Fruit fly (Drosophila melanogaster) whole organism, embryonic: Measurements from ENCODE around the gene CG10214.

ENCODE experiments used
- Ada2b ChIP-seq: fragments of 200-800 bp; sonication (Bioruptor generic); IDR thresholded peaks from 2 replicates; pipeline ENCODE4 v1.3.6; 2022; ENCODE audit warnings: missing biosample characterization, missing genetic modification characterization
- Aef1 ChIP-seq: fragments of 200-800 bp; sonication (Bioruptor generic); IDR thresholded peaks from 3 replicates; pipeline ENCODE4 v1.3.6; 2022; ENCODE audit warnings: missing biosample characterization, missing genetic modification characterization
- B-H1 ChIP-seq: fragments of 200-800 bp; sonication (Bioruptor generic); IDR thresholded peaks from 3 replicates; pipeline ENCODE4 v1.3.6; 2022; ENCODE audit warnings: missing biosample characterization, missing genetic modification characterization
- Bdp1 ChIP-seq: fragments of 200-800 bp; sonication (Bioruptor generic); optimal IDR thresholded peaks from 3 replicates; lab custom pipeline; 2016; ENCODE audit warnings: missing biosample characterization, missing genetic modification characterization
- CG10267 ChIP-seq: fragments of 200-800 bp; sonication (Bioruptor generic); optimal IDR thresholded peaks from 2 replicates; lab custom pipeline; 2018; ENCODE audit warnings: missing biosample characterization, mild to moderate bottlenecking, missing genetic modification characterization, moderate library complexity
- CG10543 ChIP-seq: fragments of 200-800 bp; sonication (Bioruptor generic); optimal IDR thresholded peaks from 3 replicates; lab custom pipeline; 2017; ENCODE audit warnings: missing biosample characterization, mild to moderate bottlenecking, missing genetic modification characterization, moderate library complexity
- CG11085 ChIP-seq: fragments of 200-800 bp; sonication (Bioruptor generic); IDR thresholded peaks from 2 replicates; pipeline ENCODE4 v1.3.6; 2022; ENCODE audit warnings: missing biosample characterization, missing genetic modification characterization
- CG11247 ChIP-seq: fragments of 200-800 bp; sonication (Bioruptor generic); IDR thresholded peaks from 2 replicates; pipeline ENCODE4 v1.3.6; 2022; ENCODE audit warnings: missing biosample characterization, missing genetic modification characterization
- CG11456 ChIP-seq: fragments of 200-800 bp; sonication (Bioruptor generic); IDR thresholded peaks from 3 replicates; pipeline ENCODE4 v1.3.6; 2022; ENCODE audit warnings: missing biosample characterization, missing genetic modification characterization
- CG12659 ChIP-seq: fragments of 200-800 bp; sonication (Bioruptor generic); optimal IDR thresholded peaks from 3 replicates; lab custom pipeline; 2017; ENCODE audit warnings: mild to moderate bottlenecking, missing biosample characterization, missing genetic modification reagents, missing genetic modification characterization
- CG12942 ChIP-seq: fragments of 200-800 bp; sonication (Bioruptor generic); optimal IDR thresholded peaks from 3 replicates; lab custom pipeline; 2016; ENCODE audit warnings: missing biosample characterization, missing genetic modification characterization
- CG13123 ChIP-seq: fragments of 200-800 bp; sonication (Bioruptor generic); optimal IDR thresholded peaks from 2 replicates; lab custom pipeline; 2016; ENCODE audit warnings: missing biosample characterization, missing genetic modification characterization
- CG14710 ChIP-seq: fragments of 200-800 bp; sonication (Bioruptor generic); optimal IDR thresholded peaks from 3 replicates; lab custom pipeline; 2019; ENCODE audit warnings: missing biosample characterization, mild to moderate bottlenecking, missing genetic modification characterization, moderate library complexity
- CG17802 ChIP-seq: fragments of 200-800 bp; sonication (Bioruptor generic); optimal IDR thresholded peaks from 2 replicates; lab custom pipeline; 2018; ENCODE audit warnings: missing biosample characterization, mild to moderate bottlenecking, missing genetic modification characterization, moderate library complexity
- CG30020 ChIP-seq: fragments of 200-800 bp; optimal IDR thresholded peaks from 2 replicates; lab custom pipeline; 2019; ENCODE audit warnings: missing biosample characterization, mild to moderate bottlenecking, missing genetic modification characterization, moderate library complexity
- CG31365 ChIP-seq: fragments of 200-800 bp; sonication (Bioruptor generic); optimal IDR thresholded peaks from 2 replicates; lab custom pipeline; 2018; ENCODE audit warnings: missing biosample characterization, mild to moderate bottlenecking, missing genetic modification characterization
- CG32772 ChIP-seq: fragments of 200-800 bp; sonication (Bioruptor generic); IDR thresholded peaks from 2 replicates; pipeline ENCODE4 v1.3.6; 2022; ENCODE audit warnings: missing biosample characterization, missing genetic modification characterization
- CG3847 ChIP-seq: fragments of 200-800 bp; sonication (Bioruptor generic); IDR thresholded peaks from 2 replicates; pipeline ENCODE4 v1.3.6; 2022; ENCODE audit warnings: missing biosample characterization, missing genetic modification characterization
- CG5180 ChIP-seq: fragments of 200-800 bp; sonication (Bioruptor generic); optimal IDR thresholded peaks from 3 replicates; lab custom pipeline; 2017; ENCODE audit warnings: missing biosample characterization, missing genetic modification characterization, mild to moderate bottlenecking, moderate library complexity, missing genetic modification reagents
- CG7928 ChIP-seq: fragments of 200-800 bp; sonication (Bioruptor generic); optimal IDR thresholded peaks from 2 replicates; lab custom pipeline; 2017; ENCODE audit warnings: missing biosample characterization, mild to moderate bottlenecking, missing genetic modification characterization
- CG8924 ChIP-seq: fragments of 200-800 bp; optimal IDR thresholded peaks from 3 replicates; lab custom pipeline; 2019; ENCODE audit warnings: missing biosample characterization, mild to moderate bottlenecking, missing genetic modification characterization, moderate library complexity
- CG8944 ChIP-seq: fragments of 200-800 bp; sonication (Bioruptor generic); optimal IDR thresholded peaks from 3 replicates; lab custom pipeline; 2016; ENCODE audit warnings: missing biosample characterization, missing genetic modification characterization
- Dip3 ChIP-seq: fragments of 200-800 bp; sonication (Bioruptor generic); optimal IDR thresholded peaks from 3 replicates; lab custom pipeline; 2016; ENCODE audit warnings: missing biosample characterization, missing genetic modification characterization
- Dp ChIP-seq: fragments of 200-800 bp; sonication (Bioruptor generic); optimal IDR thresholded peaks from 2 replicates; lab custom pipeline; 2018; ENCODE audit warnings: missing biosample characterization, mild to moderate bottlenecking, missing genetic modification characterization, moderate library complexity
- Drgx ChIP-seq: fragments of 200-800 bp; sonication (Bioruptor generic); IDR thresholded peaks from 2 replicates; pipeline ENCODE4 v1.3.6; 2022; ENCODE audit warnings: missing biosample characterization, missing genetic modification characterization
- Gsc ChIP-seq: fragments of 200-800 bp; sonication (Bioruptor generic); IDR thresholded peaks from 2 replicates; pipeline ENCODE4 v1.3.6; 2022; ENCODE audit warnings: missing biosample characterization, missing genetic modification characterization
- HHEX ChIP-seq: fragments of 200-800 bp; sonication (Bioruptor generic); optimal IDR thresholded peaks from 3 replicates; lab custom pipeline; 2017; ENCODE audit warnings: missing biosample characterization, mild to moderate bottlenecking, missing genetic modification characterization, missing genetic modification reagents
- HLH54F ChIP-seq: fragments of 200-800 bp; sonication (Bioruptor generic); optimal IDR thresholded peaks from 3 replicates; lab custom pipeline; 2016; ENCODE audit warnings: missing biosample characterization, missing genetic modification characterization
- HmgZ ChIP-seq: fragments of 200-800 bp; sonication (Bioruptor generic); optimal IDR thresholded peaks from 2 replicates; lab custom pipeline; 2018; ENCODE audit warnings: missing biosample characterization, mild to moderate bottlenecking, missing genetic modification characterization
- Hr51 ChIP-seq, 2 experiments: fragments of 200-800 bp; sonication (Bioruptor generic); optimal IDR thresholded peaks; 2 replicates in 1 of 2; 3 replicates in 1 of 2; lab custom pipeline; 2016 to 2018; ENCODE audit warnings: missing biosample characterization in 2 of 2, missing genetic modification characterization in 2 of 2, mild to moderate bottlenecking in 1 of 2, moderate library complexity in 1 of 2
- Oaz ChIP-seq: fragments of 200-800 bp; sonication (Bioruptor generic); IDR thresholded peaks from 2 replicates; pipeline ENCODE4 v1.3.6; 2022; ENCODE audit warnings: missing biosample characterization, missing genetic modification characterization
- Oli ChIP-seq: fragments of 200-800 bp; sonication (Bioruptor generic); optimal IDR thresholded peaks from 2 replicates; lab custom pipeline; 2018; ENCODE audit warnings: missing biosample characterization, mild to moderate bottlenecking, missing genetic modification characterization, moderate library complexity
- Ravus ChIP-seq: fragments of 200-800 bp; sonication (Bioruptor generic); IDR thresholded peaks from 2 replicates; pipeline ENCODE4 v1.3.6; 2022; ENCODE audit warnings: missing biosample characterization, missing genetic modification characterization
- Tbp ChIP-seq: fragments of >200 bp; optimal IDR thresholded peaks from 2 replicates; lab custom pipeline; 2018; ENCODE audit warnings: missing biosample characterization, missing genetic modification characterization
- Xbp1 ChIP-seq: fragments of 200-800 bp; sonication (Bioruptor generic); optimal IDR thresholded peaks from 3 replicates; lab custom pipeline; 2016; ENCODE audit warnings: missing biosample characterization, mild to moderate bottlenecking, missing genetic modification characterization
- ac ChIP-seq: fragments of 200-800 bp; sonication (Bioruptor generic); optimal IDR thresholded peaks from 3 replicates; lab custom pipeline; 2017; ENCODE audit warnings: missing biosample characterization, mild to moderate bottlenecking, missing genetic modification characterization
- az2 ChIP-seq: fragments of 200-800 bp; sonication (Bioruptor generic); optimal IDR thresholded peaks from 3 replicates; lab custom pipeline; 2016; ENCODE audit warnings: missing biosample characterization, missing genetic modification characterization
- corto ChIP-seq: fragments of 200-800 bp; sonication (Bioruptor generic); optimal IDR thresholded peaks from 2 replicates; lab custom pipeline; 2016; ENCODE audit warnings: missing biosample characterization, mild to moderate bottlenecking, missing genetic modification characterization, moderate library complexity
- croc ChIP-seq: fragments of 200-800 bp; sonication (Bioruptor generic); conservative IDR thresholded peaks from 3 replicates; pipeline ENCODE4 v1.3.6; 2022; ENCODE audit warnings: missing biosample characterization, missing genetic modification characterization
- dm ChIP-seq: fragments of 200-800 bp; sonication (Bioruptor generic); optimal IDR thresholded peaks from 3 replicates; lab custom pipeline; 2016; ENCODE audit warnings: missing biosample characterization, missing genetic modification characterization
- ems ChIP-seq: fragments of 200-800 bp; sonication (Bioruptor generic); optimal IDR thresholded peaks from 3 replicates; lab custom pipeline; 2016; ENCODE audit warnings: missing biosample characterization, missing genetic modification characterization
- fd3F ChIP-seq: fragments of 200-800 bp; sonication (Bioruptor generic); optimal IDR thresholded peaks from 2 replicates; lab custom pipeline; 2018; ENCODE audit warnings: missing biosample characterization, mild to moderate bottlenecking, missing genetic modification characterization, moderate library complexity
- maf-S ChIP-seq: fragments of 200-800 bp; sonication (Bioruptor generic); optimal IDR thresholded peaks from 2 replicates; lab custom pipeline; 2016; ENCODE audit warnings: missing biosample characterization, missing genetic modification characterization
- nom ChIP-seq: fragments of 200-800 bp; sonication (Bioruptor generic); optimal IDR thresholded peaks from 2 replicates; lab custom pipeline; 2017; ENCODE audit warnings: missing biosample characterization, missing genetic modification characterization, mild to moderate bottlenecking, moderate library complexity, missing genetic modification reagents
- pnt ChIP-seq: fragments of 200-800 bp; sonication (Bioruptor generic); optimal IDR thresholded peaks from 3 replicates; lab custom pipeline; 2016; ENCODE audit warnings: missing biosample characterization, missing genetic modification characterization
- sc ChIP-seq, 3 experiments: fragments of >200 bp in 2 of 3; fragments of 200-800 bp in 1 of 3; sonication (Bioruptor generic) in 1 of 3; optimal IDR thresholded peaks; 2 replicates in 2 of 3; 3 replicates in 1 of 3; lab custom pipeline; 2017; ENCODE audit warnings: mild to moderate bottlenecking in 1 of 3, missing biosample characterization in 1 of 3, missing genetic modification characterization in 1 of 3, missing genetic modification reagents in 1 of 3
- sisA ChIP-seq: fragments of 200-800 bp; sonication (Bioruptor generic); IDR thresholded peaks from 2 replicates; pipeline ENCODE4 v1.3.6; 2022; ENCODE audit warnings: missing biosample characterization, missing genetic modification characterization
- sob ChIP-seq: fragments of 200-800 bp; sonication (Bioruptor generic); IDR thresholded peaks from 2 replicates; pipeline ENCODE4 v1.3.6; 2022; ENCODE audit warnings: missing biosample characterization, missing genetic modification characterization
- tio ChIP-seq: fragments of 200-800 bp; sonication (Bioruptor generic); optimal IDR thresholded peaks from 2 replicates; lab custom pipeline; 2017; ENCODE audit warnings: missing biosample characterization, missing genetic modification characterization, inconsistent platforms
- zen2 ChIP-seq: fragments of 200-800 bp; sonication (Bioruptor generic); IDR thresholded peaks from 3 replicates; pipeline ENCODE4 v1.3.6; 2022; ENCODE audit warnings: missing biosample characterization, missing genetic modification characterization; ENCODE audit not compliant: partially characterized antibody

Gene CG10214

DNA sequence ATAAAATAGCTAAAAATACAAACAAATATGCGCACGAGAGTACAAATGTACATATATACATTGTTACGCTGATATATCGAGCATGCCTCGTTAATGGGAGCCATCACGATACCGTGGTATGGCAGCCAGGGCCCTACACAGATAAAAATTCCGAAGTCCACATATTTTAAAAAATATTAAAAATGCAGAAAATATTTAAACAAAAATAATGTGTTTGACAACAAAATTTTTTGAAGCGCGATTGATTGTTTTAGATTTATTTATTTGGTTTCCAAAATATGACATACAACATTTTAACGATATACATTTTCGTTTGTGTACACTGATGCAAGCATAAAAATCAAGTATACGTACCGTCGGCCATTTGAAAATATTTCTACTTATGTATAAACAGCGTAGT lies 40.5 kb downstream of the CG10214 start (continued):
- TF ChIP-seq HHEX = peak; percentile 67
- TF ChIP-seq zen2 (GFP tag; lab: Robert Waterston, UW) = no peak
- TF ChIP-seq CG8944 = peak; percentile 16
- no peak for TF ChIP-seq ac (GFP tag; lab: Kevin White, UChicago)
- no peak for TF ChIP-seq CG30020 (tag; lab: Kevin White, UChicago)
- no peak for TF ChIP-seq CG10543
- TF ChIP-seq fd3F (GFP tag; lab: Kevin White, UChicago) = peak; percentile 77
- peak; percentile 85 for TF ChIP-seq CG8924 (tag; lab: Kevin White, UChicago)
- no peak for TF ChIP-seq Dp (GFP tag; lab: Kevin White, UChicago)
- TF ChIP-seq CG31365 (tag; lab: Kevin White, UChicago) = peak; percentile 1
- no peak for TF ChIP-seq Tbp
- TF ChIP-seq Ada2b (GFP tag; lab: Robert Waterston, UW) = peak; percentile 85
- TF ChIP-seq Ravus (GFP tag; lab: Robert Waterston, UW) = peak; percentile 55
- peak; percentile 75; the same call in 2 of the 3 replicates for TF ChIP-seq CG11456 (GFP tag; lab: Robert Waterston, UW)
- peak; percentile 73 for TF ChIP-seq maf-S (GFP tag; lab: Kevin White, UChicago)
- TF ChIP-seq Drgx (GFP tag; lab: Robert Waterston, UW) = peak; percentile 88
- peak; percentile 52 for TF ChIP-seq Bdp1 (GFP tag; lab: Kevin White, UChicago)
- peak; percentile 49 for TF ChIP-seq pnt (GFP tag; lab: Kevin White, UChicago)
- no peak for TF ChIP-seq sc (optimal IDR thresholded peaks at IDR 0.05; lab: Kevin White, UChicago)
- no peak for TF ChIP-seq sc (GFP tag; optimal IDR thresholded peaks at IDR 0.05; lab: Kevin White, UChicago)
- peak; percentile 76 for TF ChIP-seq CG3847
- peak; percentile 55 for TF ChIP-seq CG7928 (GFP tag; lab: Kevin White, UChicago)
- TF ChIP-seq CG32772 (GFP tag; lab: Robert Waterston, UW) = peak; percentile 68; the same call in 1 of the 2 replicates
- TF ChIP-seq Hr51 (GFP tag; optimal IDR thresholded peaks at IDR 0.05; lab: Kevin White, UChicago) = peak; percentile 45 to 86
- TF ChIP-seq CG12942 = peak; percentile 44
- TF ChIP-seq CG12659 (GFP tag; lab: Kevin White, UChicago) = peak; percentile 86
- peak; percentile 35 for TF ChIP-seq CG14710
- peak; percentile 62; the same call in 1 of the 2 replicates for TF ChIP-seq CG11085 (GFP tag; lab: Robert Waterston, UW)
- peak; percentile 61 for TF ChIP-seq tio (GFP tag; lab: Kevin White, UChicago)
- peak; percentile 5 for TF ChIP-seq CG17802 (tag; lab: Kevin White, UChicago)
- TF ChIP-seq CG13123 (GFP tag; lab: Kevin White, UChicago) = no peak
- TF ChIP-seq az2 (GFP tag; lab: Kevin White, UChicago) = peak; percentile 59
- TF ChIP-seq Dip3 = peak; percentile 85
- peak; percentile 64 for TF ChIP-seq ems (GFP tag; lab: Kevin White, UChicago)
- peak; percentile 76 for TF ChIP-seq Oli (tag; lab: Kevin White, UChicago)
- peak; percentile 11 for TF ChIP-seq corto (GFP tag; lab: Kevin White, UChicago)
- peak; percentile 77 for TF ChIP-seq HmgZ (tag; lab: Kevin White, UChicago)
- peak; percentile 71 for TF ChIP-seq Xbp1 (GFP tag; lab: Kevin White, UChicago)
- TF ChIP-seq CG5180 (GFP tag; lab: Kevin White, UChicago) = no peak
- no peak for TF ChIP-seq nom
- TF ChIP-seq CG11247 (GFP tag; lab: Robert Waterston, UW) = peak; percentile 60
- no peak for TF ChIP-seq Gsc (GFP tag; lab: Robert Waterston, UW)
- peak; percentile 72 for TF ChIP-seq sisA (GFP tag; lab: Robert Waterston, UW)
- TF ChIP-seq B-H1 = peak; percentile 67
- peak; percentile 48 for TF ChIP-seq dm
- peak; percentile 80 for TF ChIP-seq Aef1 (GFP tag; lab: Robert Waterston, UW)
- TF ChIP-seq CG10267 = peak; percentile 63
- TF ChIP-seq HLH54F (GFP tag; lab: Kevin White, UChicago) = peak; percentile 73
- TF ChIP-seq croc (GFP tag; lab: Robert Waterston, UW) = peak; percentile 28; the same call in 2 of the 3 replicates
- TF ChIP-seq Oaz (GFP tag; lab: Robert Waterston, UW) = peak; percentile 40; the same call in 1 of the 2 replicates
- TF ChIP-seq sob (GFP tag; lab: Robert Waterston, UW) = peak; percentile 89
